Worm (Caenorhabditis elegans) whole organism, L3 larva: Measurements from ENCODE around the gene srg-20.
A peak's percentile ranks its signal among the peaks of the same experiment; 100 is the strongest.
"Not testable (repeated sequence)": the region's sequence is repeated elsewhere in the genome, so short reads cannot be mapped to it uniquely, and the experiment has no call there.

Source experiments
- R02D3.7 ChIP-seq: fragments of 150-350 bp; optimal IDR thresholded peaks from 2 replicates; lab custom pipeline; 2014; ENCODE audit warnings: missing biosample characterization, missing genetic modification characterization
- ama-1 ChIP-seq: fragments of 150-350 bp; optimal IDR thresholded peaks from 2 replicates; lab custom pipeline; 2018
- ceh-82 ChIP-seq: fragments of 150-350 bp; optimal IDR thresholded peaks from 2 replicates; lab custom pipeline; 2014; ENCODE audit warnings: missing biosample characterization, missing genetic modification characterization
- daf-12 ChIP-seq: fragments of 150-350 bp; optimal IDR thresholded peaks from 2 replicates; lab custom pipeline; 2014; ENCODE audit warnings: missing biosample characterization, missing genetic modification reagents, missing genetic modification characterization
- elt-2 ChIP-seq: sonication (generic microtip); optimal IDR thresholded peaks from 2 replicates; lab custom pipeline; 2016; ENCODE audit warnings: missing genetic modification reagents, mild to moderate bottlenecking, missing genetic modification characterization, missing compliant biosample characterization
- eor-1 ChIP-seq, 2 experiments: fragments of 150-350 bp; optimal IDR thresholded peaks; 2 replicates each; lab custom pipeline; 2014 to 2018; ENCODE audit warnings: missing biosample characterization in 2 of 2, missing genetic modification characterization in 2 of 2
- fkh-2 ChIP-seq: fragments of 150-350 bp; optimal IDR thresholded peaks from 2 replicates; lab custom pipeline; 2014; ENCODE audit warnings: missing biosample characterization, missing genetic modification reagents, missing genetic modification characterization
- jun-1 ChIP-seq: fragments of 150-350 bp; optimal IDR thresholded peaks from 2 replicates; lab custom pipeline; 2014; ENCODE audit warnings: missing biosample characterization, missing genetic modification reagents, missing genetic modification characterization
- lin-39 ChIP-seq: fragments of 150-350 bp; optimal IDR thresholded peaks from 2 replicates; lab custom pipeline; 2018; ENCODE audit warnings: missing biosample characterization, missing genetic modification reagents, missing genetic modification characterization
- mdl-1 ChIP-seq: fragments of 150-350 bp; optimal IDR thresholded peaks from 2 replicates; lab custom pipeline; 2014; ENCODE audit warnings: missing biosample characterization, missing genetic modification characterization
- nhr-12 ChIP-seq: fragments of 150-350 bp; optimal IDR thresholded peaks from 2 replicates; lab custom pipeline; 2014; ENCODE audit warnings: missing biosample characterization, missing genetic modification characterization
- nhr-237 ChIP-seq: fragments of 150-350 bp; optimal IDR thresholded peaks from 2 replicates; lab custom pipeline; 2014; ENCODE audit warnings: missing biosample characterization, missing genetic modification characterization
- nhr-25 ChIP-seq: sonication (generic microtip); optimal IDR thresholded peaks from 2 replicates; lab custom pipeline; 2017; ENCODE audit warnings: missing biosample characterization, missing genetic modification characterization
- nhr-28 ChIP-seq: fragments of 150-350 bp; optimal IDR thresholded peaks from 2 replicates; lab custom pipeline; 2014; ENCODE audit warnings: missing biosample characterization, missing genetic modification characterization
- nhr-43 ChIP-seq: sonication (generic microtip); optimal IDR thresholded peaks from 2 replicates; lab custom pipeline; 2016; ENCODE audit warnings: mild to moderate bottlenecking, missing genetic modification characterization, missing compliant biosample characterization; ENCODE audit not compliant: poor library complexity, severe bottlenecking
- nhr-67 ChIP-seq: fragments of 150-350 bp; optimal IDR thresholded peaks from 2 replicates; lab custom pipeline; 2014; ENCODE audit warnings: missing biosample characterization, missing genetic modification characterization
- nhr-77 ChIP-seq: fragments of 150-350 bp; optimal IDR thresholded peaks from 2 replicates; lab custom pipeline; 2014; ENCODE audit warnings: missing biosample characterization, missing genetic modification characterization
- pha-4 ChIP-seq: fragments of 150-350 bp; optimal IDR thresholded peaks from 2 replicates; lab custom pipeline; 2014; ENCODE audit warnings: missing biosample characterization, missing genetic modification reagents, missing genetic modification characterization
- pqm-1 ChIP-seq: fragments of 150-350 bp; optimal IDR thresholded peaks from 2 replicates; lab custom pipeline; 2017; ENCODE audit warnings: missing biosample characterization, missing genetic modification characterization, inconsistent platforms
- sea-2 ChIP-seq: fragments of 150-350 bp; sonication (generic microtip); optimal IDR thresholded peaks from 4 replicates; lab custom pipeline; 2014; ENCODE audit warnings: missing biosample characterization, missing genetic modification reagents, missing genetic modification characterization
- tbx-2 ChIP-seq: sonication (generic microtip); optimal IDR thresholded peaks from 2 replicates; lab custom pipeline; 2016; ENCODE audit warnings: mild to moderate bottlenecking, missing genetic modification characterization, missing compliant biosample characterization
- unc-39 ChIP-seq: sonication (generic microtip); optimal IDR thresholded peaks from 4 replicates; lab custom pipeline; 2017; ENCODE audit warnings: missing biosample characterization, missing genetic modification characterization
- unc-62 ChIP-seq: fragments of 150-350 bp; sonication (generic microtip); optimal IDR thresholded peaks from 4 replicates; lab custom pipeline; 2014; ENCODE audit warnings: missing biosample characterization, missing genetic modification reagents, missing genetic modification characterization
- zag-1 ChIP-seq: fragments of 150-350 bp; optimal IDR thresholded peaks from 2 replicates; lab custom pipeline; 2014; ENCODE audit warnings: missing biosample characterization, missing genetic modification characterization
- ztf-11 ChIP-seq: fragments of 150-350 bp; optimal IDR thresholded peaks from 2 replicates; lab custom pipeline; 2014; ENCODE audit warnings: missing biosample characterization, missing genetic modification characterization

Gene srg-20

DNA sequence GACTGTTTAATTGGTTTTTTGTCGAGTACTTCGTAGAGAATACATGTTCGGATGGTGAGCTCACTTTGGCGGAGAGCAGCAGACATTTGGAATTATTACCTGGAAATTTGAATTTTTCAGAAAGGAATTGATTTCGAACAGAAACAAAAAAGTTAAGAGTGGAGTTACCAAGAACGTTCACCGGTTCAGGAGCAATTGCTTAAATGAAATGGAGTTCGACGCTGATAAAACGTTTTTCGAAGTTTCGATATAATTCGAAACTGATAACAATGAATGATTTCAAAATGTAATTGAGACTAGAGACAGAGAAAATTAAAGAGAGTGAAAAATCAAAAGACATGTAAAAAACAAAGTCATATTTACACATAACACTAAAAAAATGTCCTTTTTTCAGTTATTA is 25.9 kb upstream of the srg-20 start, which contains the start of gene fbxa-163:
Gene fbxa-163 (minus strand): TSS at position 101 of the 400 bp plus-strand sequence.
- peak; percentile 5 for TF ChIP-seq elt-2
- no peak for TF ChIP-seq nhr-67 (tag; lab: Kevin White, UChicago)

ce11 chrII:1613972-1614371 is 22.5 kb upstream of the srg-20 start, which contains the start of gene fbxa-164:
Gene fbxa-164 (minus strand): TSS chrII:1614072.
- peak; percentile 32 for TF ChIP-seq elt-2
- no peak for TF ChIP-seq ceh-82 (tag; lab: Kevin White, UChicago)
- peak; percentile 11 for TF ChIP-seq pha-4 (tag; lab: Kevin White, UChicago)

DNA sequence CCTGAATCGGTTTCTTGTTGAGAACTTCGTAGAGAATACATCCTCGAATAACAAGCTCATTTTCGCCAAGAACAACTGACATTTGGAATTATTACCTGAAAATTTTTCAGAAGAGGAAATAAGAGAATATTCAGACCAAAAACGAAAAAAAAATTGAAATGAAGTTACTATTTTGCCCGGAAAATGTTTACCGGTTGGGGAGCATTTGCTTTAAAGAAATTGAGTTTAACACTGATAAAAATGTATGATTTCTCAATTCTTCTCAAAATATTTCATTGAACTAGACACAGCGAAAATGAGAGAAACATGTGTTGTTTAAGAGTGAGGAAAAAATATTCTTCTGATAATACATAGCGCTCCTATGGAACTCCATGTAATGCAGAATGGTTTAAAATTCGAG is 20.1 kb upstream of the srg-20 start, which contains the start of gene fbxa-165:
Gene fbxa-165 (minus strand): TSS at position 101 of the 400 bp plus-strand sequence.
- no peak for TF ChIP-seq ztf-11 (tag; lab: Kevin White, UChicago)

ce11 chrII:1618948-1619347 is 17.5 kb upstream of the srg-20 start, which contains the start of gene fbxa-166:
Gene fbxa-166 (minus strand): TSS chrII:1619048.
- TF ChIP-seq fkh-2 (tag; lab: Kevin White, UChicago) (no peak), lin-39 (tag; lab: Kevin White, UChicago) (no peak), mdl-1 (tag; lab: Kevin White, UChicago) (no peak)

ce11 chrII:1621180-1621579 is 15.3 kb upstream of the srg-20 start, which contains the start of gene fbxa-158:
Gene fbxa-158 (minus strand): TSS chrII:1621280.
- TF ChIP-seq sea-2 (GFP tag; lab: Kevin White, UChicago) (no peak), unc-39 (tag; lab: Kevin White, UChicago) (no peak), nhr-28 (tag; lab: Kevin White, UChicago) (no peak), lin-39 (tag; lab: Kevin White, UChicago) (no peak), nhr-43 (tag; lab: Kevin White, UChicago) (no peak), R02D3.7 (tag; lab: Kevin White, UChicago) (no peak), ama-1 (no peak), ztf-11 (tag; lab: Kevin White, UChicago) (no peak), pqm-1 (tag; lab: Kevin White, UChicago) (no peak), nhr-25 (no peak), nhr-237 (no peak)

ce11 chrII:1621795-1622194 is 14.7 kb upstream of the srg-20 start:
- TF ChIP-seq elt-2 (peak; percentile 93), ama-1 (no peak), pha-4 (tag; lab: Kevin White, UChicago) (peak; percentile 65), jun-1 (peak; percentile 67), pqm-1 (tag; lab: Kevin White, UChicago) (peak; percentile 84)

DNA sequence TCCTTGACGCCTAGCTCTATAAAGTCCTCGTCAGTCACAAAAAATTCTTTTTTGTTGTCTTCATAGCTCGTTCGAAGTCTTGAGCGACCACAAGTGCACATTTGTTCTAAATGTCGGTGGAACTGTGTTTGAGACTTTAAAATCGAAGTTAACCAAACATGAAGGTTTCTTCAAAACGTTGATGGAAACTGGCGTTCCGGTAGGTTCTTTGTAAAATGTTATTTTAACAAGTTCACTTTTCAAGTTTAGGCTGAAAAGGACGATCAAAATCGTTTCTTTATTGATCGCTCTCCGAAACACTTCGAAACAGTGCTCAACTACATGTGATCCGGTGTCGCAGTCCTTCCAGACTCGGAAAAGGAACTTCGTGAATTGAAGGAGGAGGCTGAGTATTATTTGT is 11.9 kb upstream of the srg-20 start, which contains the start of gene fbxa-160:
Gene fbxa-160 (minus strand): TSS at position 101 of the 400 bp plus-strand sequence.
- TF ChIP-seq daf-12 (tag; lab: Kevin White, UChicago) (no peak), pqm-1 (tag; lab: Kevin White, UChicago) (no peak), R02D3.7 (tag; lab: Kevin White, UChicago) (no peak), zag-1 (no peak)

- TF ChIP-seq elt-2 (no peak), nhr-12 (tag; lab: Kevin White, UChicago) (no peak), nhr-77 (tag; lab: Kevin White, UChicago) (no peak), unc-62 (GFP tag; lab: Kevin White, UChicago) (no peak), ztf-11 (tag; lab: Kevin White, UChicago) (no peak), jun-1 (no peak), nhr-43 (tag; lab: Kevin White, UChicago) (no peak), tbx-2 (no peak)
Measured at ce11 chrII:1625666-1626065, 10.8 kb upstream of the srg-20 start, which contains the start of gene C08E3.14. Gene C08E3.14 (plus strand): TSS chrII:1625966.

- not testable (repeated sequence) for TF ChIP-seq elt-2; lin-39 (tag; lab: Kevin White, UChicago); eor-1 (tag; optimal IDR thresholded peaks at IDR 0.05; lab: Kevin White, UChicago)
Measured at ce11 chrII:1627783-1628182, 8.7 kb upstream of the srg-20 start, which contains the start of gene C08E3.15. Gene C08E3.15 (minus strand): TSS chrII:1627883.
